Fruit fly (Drosophila melanogaster) S2 (cell line): ENCODE results near the gene CG33158.

ENCODE experiments used
- CG8478 ChIP-seq: fragments of >200 bp; optimal IDR thresholded peaks from 2 replicates; lab custom pipeline; 2018
- CTCF ChIP-seq, 2 experiments: fragments of >200 bp; optimal IDR thresholded peaks; 2 replicates each; lab custom pipeline; 2018

Gene CG33158

dm6 chr3L:16497198-16497701 lies 77.9 kb downstream of the CG33158 start, which contains the start of gene st:
st (plus strand) TSS chr3L:16497651.
- no peak for TF ChIP-seq CG8478 (lab: Kevin White, UChicago)
- no peak for TF ChIP-seq CTCF (optimal IDR thresholded peaks at IDR 0.05; lab: Kevin White, UChicago)

- TF ChIP-seq CTCF (optimal IDR thresholded peaks at IDR 0.05; lab: Kevin White, UChicago): no peak
- no peak for TF ChIP-seq CG8478 (lab: Kevin White, UChicago)
Observed at dm6 chr3L:16533932-16534331, 114.5 kb downstream of the CG33158 start.

dm6 chr3L:16542998-16543624 lies 123.7 kb downstream of the CG33158 start, which contains the start of gene CG43373:
CG43373 (minus strand) TSS chr3L:16543370.
- TF ChIP-seq CG8478 (lab: Kevin White, UChicago) (no peak), CTCF (optimal IDR thresholded peaks at IDR 0.05; lab: Kevin White, UChicago) (no peak)

dm6 chr3L:16544220-16544619 lies 124.8 kb downstream of the CG33158 start:
- TF ChIP-seq CG8478 (lab: Kevin White, UChicago): no peak
- TF ChIP-seq CTCF (optimal IDR thresholded peaks at IDR 0.05; lab: Kevin White, UChicago): no peak

- TF ChIP-seq CTCF (optimal IDR thresholded peaks at IDR 0.05; lab: Kevin White, UChicago): no peak
- TF ChIP-seq CG8478 (lab: Kevin White, UChicago): no peak
Observed at dm6 chr3L:16545511-16545910, 126.1 kb downstream of the CG33158 start, which contains the start of gene CG13033. CG13033 (minus strand) TSS chr3L:16545628.

dm6 chr3L:16546159-16546558 lies 126.8 kb downstream of the CG33158 start:
- TF ChIP-seq CG8478 (lab: Kevin White, UChicago) (no peak), CTCF (optimal IDR thresholded peaks at IDR 0.05; lab: Kevin White, UChicago) (no peak)
